Worm (Caenorhabditis elegans): Measurements from ENCODE around the gene T04A8.7.

DNA sequence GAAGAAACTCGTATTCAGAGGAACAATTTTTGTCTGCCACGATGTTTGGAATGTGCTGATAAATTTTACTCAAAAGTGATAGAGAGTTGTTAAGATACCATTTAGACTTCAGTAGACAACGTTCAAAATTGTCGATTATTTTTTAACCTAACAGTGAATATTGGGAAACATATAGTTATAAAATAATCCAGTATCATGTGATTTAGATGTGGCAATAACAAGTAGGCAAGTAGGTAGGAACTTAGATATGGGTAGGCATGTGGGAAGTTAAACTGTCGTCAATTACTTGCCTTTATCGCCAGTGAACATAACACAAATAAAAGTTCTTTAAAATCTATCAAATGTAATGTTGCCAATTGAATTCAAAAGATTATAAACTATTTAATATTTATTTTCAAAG, 23.7 kb upstream of the T04A8.7 start, which contains the start of gene T23F11.11:
- no peak for TF ChIP-seq tbx-11 (GFP tag; IDR thresholded peaks at IDR 0.05)
- TF ChIP-seq ama-1 (optimal IDR thresholded peaks at IDR 0.05) = no peak
- TF ChIP-seq scrt-1 (GFP tag; IDR thresholded peaks at IDR 0.05) = no peak
- TF ChIP-seq tbx-37 (GFP tag; conservative IDR thresholded peaks at IDR 0.05) = no peak
- TF ChIP-seq hmg-4 (GFP tag; optimal IDR thresholded peaks at IDR 0.05) = no peak
- no peak for TF ChIP-seq ceh-36 (tag; optimal IDR thresholded peaks at IDR 0.05)
- TF ChIP-seq tra-4 (tag; optimal IDR thresholded peaks at IDR 0.05) = no peak
- TF ChIP-seq flt-1 (GFP tag; IDR thresholded peaks at IDR 0.05) = no peak
- no peak for TF ChIP-seq ceh-13 (GFP tag; optimal IDR thresholded peaks at IDR 0.05)
- TF ChIP-seq ets-7 (tag; optimal IDR thresholded peaks at IDR 0.05) = no peak
- no peak for TF ChIP-seq sea-1 (GFP tag; conservative IDR thresholded peaks at IDR 0.05)
- no peak for TF ChIP-seq F13C5.2 (tag; optimal IDR thresholded peaks at IDR 0.05)
- no peak for TF ChIP-seq B0310.2 (tag; optimal IDR thresholded peaks at IDR 0.05)

All from whole organism, early embryonic.